Worm (Caenorhabditis elegans) whole organism, young adult: ENCODE results near the gene ZK899.3.

ENCODE experiments used
- C17E4.6 ChIP-seq: fragments of 200-800 bp; sonication (Bioruptor generic); IDR thresholded peaks from 2 replicates; pipeline ENCODE4 v1.3.6; 2022; ENCODE audit warnings: missing genetic modification reagents, missing genetic modification characterization, missing compliant biosample characterization
- F37B4.10 ChIP-seq: fragments of 200-800 bp; sonication (Bioruptor generic); IDR thresholded peaks from 2 replicates; pipeline ENCODE4 v1.3.6; 2022; ENCODE audit warnings: missing genetic modification characterization, missing compliant biosample characterization
- K12H6.12 ChIP-seq: fragments of 200-800 bp; sonication (Bioruptor generic); optimal IDR thresholded peaks from 2 replicates; lab custom pipeline; 2018; ENCODE audit warnings: mild to moderate bottlenecking, missing genetic modification characterization, missing compliant biosample characterization
- T07F8.4 ChIP-seq: sonication (generic microtip); optimal IDR thresholded peaks from 2 replicates; lab custom pipeline; 2016; ENCODE audit warnings: mild to moderate bottlenecking, missing genetic modification characterization, moderate library complexity, missing compliant biosample characterization
- Y67H2A.10 ChIP-seq: fragments of 200-800 bp; sonication (Bioruptor generic); conservative IDR thresholded peaks from 2 replicates; pipeline ENCODE4 v1.3.6; 2022; ENCODE audit warnings: missing genetic modification reagents, missing genetic modification characterization, missing compliant biosample characterization
- ama-1 ChIP-seq, 3 experiments: fragments of 150-350 bp in 1 of 3; sonication (generic microtip) in 2 of 3; optimal IDR thresholded peaks; 2 replicates each; lab custom pipeline; 2014 to 2018; ENCODE audit warnings: missing biosample characterization in 2 of 3, missing genetic modification characterization in 2 of 3, missing genetic modification reagents in 2 of 3
- attf-3 ChIP-seq: fragments of 200-800 bp; sonication (Bioruptor generic); conservative IDR thresholded peaks from 2 replicates; pipeline ENCODE4 v1.3.6; 2022; ENCODE audit warnings: missing genetic modification reagents, missing genetic modification characterization, missing compliant biosample characterization
- attf-5 ChIP-seq: fragments of 200-800 bp; sonication (Bioruptor generic); optimal IDR thresholded peaks from 2 replicates; lab custom pipeline; 2018; ENCODE audit warnings: mild to moderate bottlenecking, missing genetic modification characterization, missing compliant biosample characterization
- ccch-3 ChIP-seq: fragments of 200-800 bp; sonication (Bioruptor generic); optimal IDR thresholded peaks from 2 replicates; lab custom pipeline; 2018; ENCODE audit warnings: mild to moderate bottlenecking, missing genetic modification characterization, missing compliant biosample characterization
- cebp-2 ChIP-seq: fragments of 200-800 bp; sonication (Bioruptor generic); IDR thresholded peaks from 2 replicates; pipeline ENCODE4 v1.3.6; 2022; ENCODE audit warnings: missing genetic modification characterization, missing compliant biosample characterization
- ceh-100 ChIP-seq: fragments of 200-800 bp; sonication (Bioruptor generic); IDR thresholded peaks from 2 replicates; pipeline ENCODE4 v1.3.6; 2022; ENCODE audit warnings: missing genetic modification reagents, missing genetic modification characterization, missing compliant biosample characterization
- ceh-27 ChIP-seq: fragments of 200-800 bp; sonication (Bioruptor generic); optimal IDR thresholded peaks from 2 replicates; lab custom pipeline; 2018; ENCODE audit warnings: mild to moderate bottlenecking, missing genetic modification characterization, moderate library complexity, missing compliant biosample characterization
- ceh-58 ChIP-seq: fragments of 200-800 bp; sonication (Bioruptor generic); IDR thresholded peaks from 2 replicates; pipeline ENCODE4 v1.3.6; 2022; ENCODE audit warnings: missing genetic modification characterization, missing compliant biosample characterization
- dox-1 ChIP-seq: fragments of 200-800 bp; sonication (Bioruptor generic); IDR thresholded peaks from 2 replicates; pipeline ENCODE4 v1.3.6; 2022; ENCODE audit warnings: missing genetic modification reagents, missing genetic modification characterization, missing compliant biosample characterization
- dpl-1 ChIP-seq: fragments of 150-350 bp; optimal IDR thresholded peaks from 2 replicates; lab custom pipeline; 2014; ENCODE audit warnings: missing biosample characterization, missing genetic modification reagents, missing genetic modification characterization
- gei-17 ChIP-seq: fragments of 200-800 bp; sonication (Bioruptor generic); optimal IDR thresholded peaks from 2 replicates; lab custom pipeline; 2018; ENCODE audit warnings: mild to moderate bottlenecking, missing genetic modification characterization, missing compliant biosample characterization
- lag-1 ChIP-seq: fragments of 200-800 bp; sonication (Bioruptor generic); IDR thresholded peaks from 2 replicates; pipeline ENCODE4 v1.3.6; 2022; ENCODE audit warnings: missing genetic modification reagents, missing genetic modification characterization, missing compliant biosample characterization
- let-526 ChIP-seq: fragments of 200-800 bp; sonication (Bioruptor generic); IDR thresholded peaks from 2 replicates; pipeline ENCODE4 v1.3.6; 2022; ENCODE audit warnings: missing genetic modification reagents, missing genetic modification characterization, missing compliant biosample characterization
- lin-35 ChIP-seq, 3 experiments: fragments of 150-350 bp in 2 of 3; sonication (generic microtip) in 1 of 3; optimal IDR thresholded peaks; 2 replicates each; lab custom pipeline; 2014 to 2018; ENCODE audit warnings: missing biosample characterization in 3 of 3, missing genetic modification characterization in 3 of 3, missing genetic modification reagents in 3 of 3
- lin-40 ChIP-seq: sonication (generic microtip); optimal IDR thresholded peaks from 2 replicates; lab custom pipeline; 2016; ENCODE audit warnings: missing genetic modification characterization, mild to moderate bottlenecking, missing compliant biosample characterization, missing genotype, missing genetic modification reagents
- madf-10 ChIP-seq: sonication (generic microtip); optimal IDR thresholded peaks from 2 replicates; lab custom pipeline; 2016; ENCODE audit warnings: mild to moderate bottlenecking, missing genetic modification characterization, missing compliant biosample characterization
- madf-8 ChIP-seq: fragments of 200-800 bp; sonication (Bioruptor generic); conservative IDR thresholded peaks from 2 replicates; pipeline ENCODE4 v1.3.6; 2022; ENCODE audit warnings: missing genetic modification reagents, missing genetic modification characterization, missing compliant biosample characterization
- mes-4 ChIP-seq: sonication (generic microtip); optimal IDR thresholded peaks from 2 replicates; lab custom pipeline; 2016; ENCODE audit warnings: missing genotype, missing genetic modification characterization, missing compliant biosample characterization
- nfya-1 ChIP-seq: sonication (generic microtip); optimal IDR thresholded peaks from 2 replicates; lab custom pipeline; 2017; ENCODE audit warnings: antibody characterized with exemption, missing compliant biosample characterization, missing genetic modification characterization, borderline replicate concordance; ENCODE audit not compliant: insufficient read depth
- nhr-27 ChIP-seq: fragments of 200-800 bp; sonication (Bioruptor generic); optimal IDR thresholded peaks from 2 replicates; lab custom pipeline; 2018; ENCODE audit warnings: mild to moderate bottlenecking, missing genetic modification characterization, moderate library complexity, missing compliant biosample characterization
- sdz-38 ChIP-seq: sonication (generic microtip); optimal IDR thresholded peaks from 2 replicates; lab custom pipeline; 2016; ENCODE audit warnings: missing genotype, missing genetic modification characterization, missing compliant biosample characterization
- unc-130 ChIP-seq: sonication (generic microtip); optimal IDR thresholded peaks from 2 replicates; lab custom pipeline; 2016; ENCODE audit warnings: missing genetic modification reagents, missing genetic modification characterization, missing compliant biosample characterization
- zfh-2 ChIP-seq: fragments of 200-800 bp; sonication (Bioruptor generic); conservative IDR thresholded peaks from 2 replicates; pipeline ENCODE4 v1.3.6; 2022; ENCODE audit warnings: missing genetic modification reagents, missing genetic modification characterization, missing compliant biosample characterization
- zim-3 ChIP-seq: sonication (generic microtip); optimal IDR thresholded peaks from 2 replicates; lab custom pipeline; 2017; ENCODE audit warnings: mild to moderate bottlenecking, missing genetic modification characterization, moderate library complexity, missing compliant biosample characterization
- ztf-18 ChIP-seq: sonication (generic microtip); optimal IDR thresholded peaks from 2 replicates; lab custom pipeline; 2016; ENCODE audit warnings: missing genotype, mild to moderate bottlenecking, missing genetic modification characterization, missing compliant biosample characterization
- ztf-22 ChIP-seq: fragments of 200-800 bp; sonication (Bioruptor generic); optimal IDR thresholded peaks from 2 replicates; lab custom pipeline; 2018; ENCODE audit warnings: mild to moderate bottlenecking, missing genetic modification characterization, moderate library complexity, missing compliant biosample characterization
- ztf-6 ChIP-seq: fragments of 200-800 bp; sonication (Bioruptor generic); IDR thresholded peaks from 2 replicates; pipeline ENCODE4 v1.3.6; 2022; ENCODE audit warnings: missing genetic modification reagents, missing genetic modification characterization, missing compliant biosample characterization

Gene ZK899.3

ce11 chrX:9486160-9486559 lies 33.2 kb downstream of the ZK899.3 start (continued):
- TF ChIP-seq Y67H2A.10 (GFP tag; lab: Robert Waterston, UW) = no peak

DNA sequence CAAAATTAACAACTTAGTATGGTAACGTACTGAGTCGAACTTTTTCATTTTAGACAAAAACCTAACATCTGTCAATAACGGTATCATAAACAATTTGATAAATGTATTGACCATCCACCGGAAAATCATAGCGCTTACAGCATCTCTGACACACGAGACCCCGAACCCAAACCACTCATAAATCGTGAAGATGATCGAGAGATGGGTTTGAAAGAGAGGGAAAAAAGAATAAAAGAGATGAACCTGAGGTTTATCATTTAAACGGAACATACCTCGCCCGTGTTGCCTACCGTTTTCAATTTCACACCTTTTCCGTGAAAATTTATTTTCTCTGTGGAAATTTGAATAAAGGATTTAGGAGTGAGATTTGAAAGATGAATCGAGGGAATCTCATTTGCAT lies 36.6 kb downstream of the ZK899.3 start:
- no peak for TF ChIP-seq attf-5 (GFP tag; lab: Kevin White, UChicago)
- no peak for TF ChIP-seq attf-3 (GFP tag; lab: Robert Waterston, UW)
- TF ChIP-seq ama-1 (optimal IDR thresholded peaks at IDR 0.05; lab: Kevin White, UChicago) = no peak
- no peak for TF ChIP-seq ama-1 (GFP tag; optimal IDR thresholded peaks at IDR 0.05; lab: Kevin White, UChicago)
- TF ChIP-seq dox-1 (GFP tag; lab: Robert Waterston, UW) = no peak
- no peak for TF ChIP-seq mes-4 (tag; lab: Kevin White, UChicago)
- TF ChIP-seq ceh-27 (GFP tag; lab: Kevin White, UChicago) = no peak
- no peak for TF ChIP-seq gei-17 (GFP tag; lab: Kevin White, UChicago)
- no peak for TF ChIP-seq T07F8.4 (tag; lab: Kevin White, UChicago)
- no peak for TF ChIP-seq ztf-18
- no peak for TF ChIP-seq nhr-27 (tag; lab: Kevin White, UChicago)
- no peak for TF ChIP-seq nfya-1 (tag; lab: Kevin White, UChicago)
- TF ChIP-seq zim-3 (tag; lab: Kevin White, UChicago) = no peak
- no peak for TF ChIP-seq sdz-38 (tag; lab: Kevin White, UChicago)
- TF ChIP-seq ztf-6 = no peak
- TF ChIP-seq ceh-58 = no peak
- TF ChIP-seq unc-130 (GFP tag; lab: Kevin White, UChicago) = no peak
- no peak for TF ChIP-seq let-526 (GFP tag; lab: Robert Waterston, UW)
- TF ChIP-seq madf-8 (GFP tag; lab: Robert Waterston, UW) = no peak
- TF ChIP-seq K12H6.12 = no peak
- TF ChIP-seq zfh-2 (GFP tag; lab: Robert Waterston, UW) = no peak

DNA sequence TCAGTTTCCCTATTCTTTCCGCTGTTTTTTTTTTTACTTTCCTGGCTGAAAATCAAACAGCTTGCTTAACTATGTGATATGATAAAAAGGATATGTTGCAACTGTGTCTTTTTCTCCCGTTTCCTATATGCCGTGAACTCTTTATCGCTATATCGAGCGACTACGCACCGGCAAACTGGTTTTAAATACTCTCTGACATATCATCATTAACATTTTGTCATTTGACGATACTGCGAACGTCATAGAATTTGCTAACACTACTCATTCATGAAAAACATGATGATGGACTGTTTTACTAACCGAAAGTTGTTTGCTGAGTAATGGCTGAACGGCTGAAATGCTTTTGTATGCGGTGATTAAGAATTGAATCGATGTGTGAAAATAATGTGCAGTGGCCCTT lies 38.5 kb downstream of the ZK899.3 start:
- TF ChIP-seq unc-130 (GFP tag; lab: Kevin White, UChicago) (no peak), madf-10 (no peak), dpl-1 (GFP tag; lab: Kevin White, UChicago) (no peak), let-526 (GFP tag; lab: Robert Waterston, UW) (no peak), cebp-2 (GFP tag; lab: Robert Waterston, UW) (no peak)

ce11 chrX:9494661-9495060 lies 41.7 kb downstream of the ZK899.3 start:
- no peak for TF ChIP-seq ceh-100
- no peak for TF ChIP-seq lin-35 (GFP tag; optimal IDR thresholded peaks at IDR 0.05; lab: Kevin White, UChicago)
- no peak for TF ChIP-seq lag-1 (GFP tag; lab: Robert Waterston, UW)
- TF ChIP-seq ztf-22 = no peak
- TF ChIP-seq, all 124 proteins: peak for 0

DNA sequence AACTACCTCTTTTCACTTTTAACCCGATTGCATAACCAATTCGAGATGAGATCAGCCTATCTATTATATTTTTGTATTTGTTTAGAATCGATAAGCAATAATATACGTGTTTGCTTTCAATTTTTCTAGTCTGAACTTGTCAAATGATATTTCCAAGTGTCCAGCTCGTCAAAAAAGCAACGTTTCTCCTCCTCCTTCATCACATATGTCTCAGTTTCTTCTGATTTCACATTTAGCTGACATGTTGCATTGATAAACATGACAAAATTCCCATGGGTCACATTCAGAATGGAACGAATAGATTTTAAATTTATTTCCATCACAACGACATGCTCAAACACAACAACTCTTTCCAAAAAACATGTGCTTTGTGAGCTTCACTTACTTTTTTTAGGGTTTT lies 46.4 kb downstream of the ZK899.3 start:
- no peak for TF ChIP-seq madf-8 (GFP tag; lab: Robert Waterston, UW)
- TF ChIP-seq F37B4.10 = no peak
- no peak for TF ChIP-seq lin-40 (tag; lab: Kevin White, UChicago)
- no peak for TF ChIP-seq lin-35 (GFP tag; optimal IDR thresholded peaks at IDR 0.05; lab: Kevin White, UChicago)
- TF ChIP-seq ccch-3 (GFP tag; lab: Kevin White, UChicago) = no peak
- no peak for TF ChIP-seq C17E4.6 (GFP tag; lab: Robert Waterston, UW)
- TF ChIP-seq ceh-27 (GFP tag; lab: Kevin White, UChicago) = no peak
